Worm (Caenorhabditis elegans) whole organism, L1 larva: ENCODE measurements around the gene his-61.
A peak's percentile ranks its signal among the peaks of the same experiment; 100 is the strongest.

ENCODE experiments used
- C04F5.9 ChIP-seq: sonication (generic microtip); optimal IDR thresholded peaks from 2 replicates; lab custom pipeline; 2016; ENCODE audit warnings: missing genetic modification characterization, missing compliant biosample characterization
- C16A3.4 ChIP-seq: fragments of 150-350 bp; optimal IDR thresholded peaks from 2 replicates; lab custom pipeline; 2014; ENCODE audit warnings: missing biosample characterization, missing genetic modification characterization
- alr-1 ChIP-seq: fragments of 200-800 bp; sonication (Bioruptor generic); optimal IDR thresholded peaks from 2 replicates; lab custom pipeline; 2018; ENCODE audit warnings: borderline replicate concordance, mild to moderate bottlenecking, missing genetic modification characterization, missing compliant biosample characterization
- aly-2 ChIP-seq: fragments of 150-350 bp; optimal IDR thresholded peaks from 2 replicates; lab custom pipeline; 2014; ENCODE audit warnings: missing biosample characterization, missing genetic modification characterization
- ceh-63 ChIP-seq: fragments of 200-800 bp; sonication (Bioruptor generic); optimal IDR thresholded peaks from 2 replicates; lab custom pipeline; 2018; ENCODE audit warnings: mild to moderate bottlenecking, missing genetic modification characterization, missing compliant biosample characterization
- ceh-8 ChIP-seq: fragments of 200-800 bp; sonication (Bioruptor generic); optimal IDR thresholded peaks from 2 replicates; lab custom pipeline; 2018; ENCODE audit warnings: mild to moderate bottlenecking, missing genetic modification characterization, moderate library complexity, missing compliant biosample characterization
- ceh-82 ChIP-seq, 3 experiments: fragments of 150-350 bp in 1 of 3; sonication (generic microtip) in 2 of 3; optimal IDR thresholded peaks; 2 replicates each; lab custom pipeline; 2014 to 2017; ENCODE audit warnings: missing biosample characterization in 3 of 3, missing genetic modification characterization in 3 of 3
- ceh-88 ChIP-seq: fragments of 200-800 bp; sonication (Bioruptor generic); IDR thresholded peaks from 2 replicates; pipeline ENCODE4 v1.3.6; 2022; ENCODE audit warnings: missing genetic modification characterization, missing compliant biosample characterization
- ceh-90 ChIP-seq: sonication (generic microtip); optimal IDR thresholded peaks from 2 replicates; lab custom pipeline; 2016; ENCODE audit warnings: missing genetic modification characterization, missing compliant biosample characterization
- ces-1 ChIP-seq: fragments of 150-350 bp; optimal IDR thresholded peaks from 2 replicates; lab custom pipeline; 2014; ENCODE audit warnings: missing biosample characterization, missing genetic modification reagents, missing genetic modification characterization
- dpl-1 ChIP-seq, 3 experiments: fragments of 150-350 bp in 2 of 3; sonication (generic microtip) in 1 of 3; optimal IDR thresholded peaks; 2 replicates each; lab custom pipeline; 2014 to 2017; ENCODE audit warnings: missing biosample characterization in 3 of 3, missing genetic modification characterization in 3 of 3, missing genetic modification reagents in 3 of 3
- dsc-1 ChIP-seq: sonication (generic microtip); optimal IDR thresholded peaks from 2 replicates; lab custom pipeline; 2016; ENCODE audit warnings: mild to moderate bottlenecking, missing genetic modification characterization, missing compliant biosample characterization
- efl-1 ChIP-seq, 4 experiments: fragments of 150-350 bp; optimal IDR thresholded peaks in 3 of 4; peaks in 1 of 4; 1 replicate in 1 of 4; 2 replicates in 3 of 4; lab custom pipeline; 2014; ENCODE audit warnings: missing biosample characterization in 2 of 4, missing genetic modification characterization in 2 of 4, missing genetic modification reagents in 2 of 4
- ets-5 ChIP-seq: fragments of 200-800 bp; sonication (Bioruptor generic); IDR thresholded peaks from 2 replicates; pipeline ENCODE4 v1.3.6; 2022; ENCODE audit warnings: missing genetic modification characterization, missing compliant biosample characterization
- fos-1 ChIP-seq: fragments of 150-350 bp; optimal IDR thresholded peaks from 2 replicates; lab custom pipeline; 2014; ENCODE audit warnings: missing biosample characterization, missing genetic modification characterization
- hlh-17 ChIP-seq: fragments of 200-800 bp; sonication (Bioruptor generic); optimal IDR thresholded peaks from 2 replicates; lab custom pipeline; 2018; ENCODE audit warnings: missing genetic modification characterization, mild to moderate bottlenecking, missing compliant biosample characterization, moderate library complexity, borderline replicate concordance
- hlh-4 ChIP-seq: sonication (generic microtip); optimal IDR thresholded peaks from 2 replicates; lab custom pipeline; 2016; ENCODE audit warnings: mild to moderate bottlenecking, missing genetic modification characterization, missing compliant biosample characterization
- lin-13 ChIP-seq: fragments of 150-350 bp; optimal IDR thresholded peaks from 2 replicates; lab custom pipeline; 2014; ENCODE audit warnings: missing biosample characterization, missing genetic modification reagents, missing genetic modification characterization
- lin-14 ChIP-seq: fragments of 200-800 bp; sonication (Bioruptor generic); optimal IDR thresholded peaks from 2 replicates; lab custom pipeline; 2018; ENCODE audit warnings: mild to moderate bottlenecking, missing genetic modification characterization, moderate library complexity, missing compliant biosample characterization
- lin-15B ChIP-seq: fragments of 150-350 bp; sonication (generic microtip); optimal IDR thresholded peaks from 3 replicates; lab custom pipeline; 2014; ENCODE audit warnings: missing biosample characterization, missing genetic modification characterization
- lin-35 ChIP-seq, 2 experiments: fragments of 150-350 bp; optimal IDR thresholded peaks; 2 replicates each; lab custom pipeline; 2014; ENCODE audit warnings: missing biosample characterization in 2 of 2, missing genetic modification characterization in 2 of 2, missing genetic modification reagents in 2 of 2
- lir-3 ChIP-seq: sonication (generic microtip); optimal IDR thresholded peaks from 2 replicates; lab custom pipeline; 2016; ENCODE audit warnings: mild to moderate bottlenecking, missing genetic modification characterization, moderate library complexity, missing compliant biosample characterization; ENCODE audit not compliant: poor library complexity
- lsy-2 ChIP-seq, 2 experiments: fragments of 150-350 bp; optimal IDR thresholded peaks; 2 replicates each; lab custom pipeline; 2014; ENCODE audit warnings: missing biosample characterization in 2 of 2, missing genetic modification characterization in 2 of 2
- mep-1 ChIP-seq: fragments of 150-350 bp; optimal IDR thresholded peaks from 2 replicates; lab custom pipeline; 2014; ENCODE audit warnings: missing biosample characterization, missing genetic modification characterization
- nhr-11 ChIP-seq: fragments of 150-350 bp; optimal IDR thresholded peaks from 2 replicates; lab custom pipeline; 2014; ENCODE audit warnings: missing biosample characterization, missing genetic modification characterization
- nhr-12 ChIP-seq: sonication (generic microtip); optimal IDR thresholded peaks from 2 replicates; lab custom pipeline; 2017; ENCODE audit warnings: missing biosample characterization, missing genetic modification characterization
- nhr-20 ChIP-seq: sonication (generic microtip); optimal IDR thresholded peaks from 2 replicates; lab custom pipeline; 2016; ENCODE audit warnings: mild to moderate bottlenecking, missing genetic modification characterization, missing compliant biosample characterization
- nhr-47 ChIP-seq: sonication (generic microtip); optimal IDR thresholded peaks from 2 replicates; lab custom pipeline; 2016; ENCODE audit warnings: mild to moderate bottlenecking, missing genetic modification characterization, moderate library complexity, missing compliant biosample characterization
- nhr-71 ChIP-seq: sonication (generic microtip); optimal IDR thresholded peaks from 2 replicates; lab custom pipeline; 2016; ENCODE audit warnings: mild to moderate bottlenecking, missing genetic modification characterization, moderate library complexity, missing compliant biosample characterization
- nhr-76 ChIP-seq: sonication (generic microtip); optimal IDR thresholded peaks from 2 replicates; lab custom pipeline; 2017; ENCODE audit warnings: missing biosample characterization, missing genetic modification characterization
- nhr-84 ChIP-seq: sonication (generic microtip); optimal IDR thresholded peaks from 2 replicates; lab custom pipeline; 2017; ENCODE audit warnings: missing biosample characterization, missing genetic modification characterization
- nhr-85 ChIP-seq: sonication (generic microtip); peaks from one replicate; lab custom pipeline; 2016; ENCODE audit warnings: missing genetic modification characterization, inconsistent platforms, missing compliant biosample characterization
- nhr-90 ChIP-seq: sonication (generic microtip); optimal IDR thresholded peaks from 2 replicates; lab custom pipeline; 2016; ENCODE audit warnings: mild to moderate bottlenecking, missing genetic modification characterization, missing compliant biosample characterization; ENCODE audit not compliant: poor library complexity
- pax-3 ChIP-seq: fragments of 200-800 bp; sonication (Bioruptor generic); optimal IDR thresholded peaks from 2 replicates; lab custom pipeline; 2018; ENCODE audit warnings: mild to moderate bottlenecking, missing genetic modification characterization, moderate library complexity, missing compliant biosample characterization
- rnt-1 ChIP-seq: sonication (generic microtip); optimal IDR thresholded peaks from 2 replicates; lab custom pipeline; 2016; ENCODE audit warnings: mild to moderate bottlenecking, missing genetic modification characterization, moderate library complexity, missing compliant biosample characterization
- skn-1 ChIP-seq: fragments of 150-350 bp; optimal IDR thresholded peaks from 2 replicates; lab custom pipeline; 2014; ENCODE audit warnings: missing biosample characterization, missing genetic modification characterization
- snu-23 ChIP-seq: sonication (generic microtip); optimal IDR thresholded peaks from 2 replicates; lab custom pipeline; 2016; ENCODE audit warnings: missing genetic modification characterization, missing compliant biosample characterization
- sox-4 ChIP-seq: sonication (generic microtip); optimal IDR thresholded peaks from 2 replicates; lab custom pipeline; 2016; ENCODE audit warnings: missing genetic modification characterization, missing compliant biosample characterization
- swsn-7 ChIP-seq: sonication (generic microtip); optimal IDR thresholded peaks from 2 replicates; lab custom pipeline; 2016; ENCODE audit warnings: missing genetic modification characterization, missing compliant biosample characterization
- unc-130 ChIP-seq: fragments of 150-350 bp; optimal IDR thresholded peaks from 2 replicates; lab custom pipeline; 2017; ENCODE audit warnings: missing biosample characterization, missing genetic modification characterization, inconsistent platforms
- unc-30 ChIP-seq: sonication (generic microtip); optimal IDR thresholded peaks from 2 replicates; lab custom pipeline; 2017; ENCODE audit warnings: missing biosample characterization, missing genetic modification characterization
- unc-62 ChIP-seq: fragments of 150-350 bp; optimal IDR thresholded peaks from 2 replicates; lab custom pipeline; 2014; ENCODE audit warnings: missing biosample characterization, missing genetic modification reagents, missing genetic modification characterization
- unc-86 ChIP-seq: sonication (generic microtip); optimal IDR thresholded peaks from 2 replicates; lab custom pipeline; 2016; ENCODE audit warnings: missing genetic modification characterization, missing compliant biosample characterization
- vab-15 ChIP-seq: sonication (generic microtip); optimal IDR thresholded peaks from 2 replicates; lab custom pipeline; 2017; ENCODE audit warnings: missing genotype, mild to moderate bottlenecking, missing genetic modification characterization, missing compliant biosample characterization
- xbp-1 ChIP-seq: sonication (generic microtip); optimal IDR thresholded peaks from 2 replicates; lab custom pipeline; 2016; ENCODE audit warnings: missing genetic modification characterization, missing compliant biosample characterization

The his-61 gene

ce11 chrIV:7487554-7488456 is 1.8 kb upstream of the his-61 start, which contains the start of the genes his-60 and his-59 (continued):
- TF ChIP-seq efl-1 (optimal IDR thresholded peaks at IDR 0.05; lab: Kevin White, UChicago) (peak; percentile 8 to 28), efl-1 (GFP tag; optimal IDR thresholded peaks at IDR 0.05 in 1 of 2; lab: Kevin White, UChicago) (no peak), nhr-85 (peak; percentile 79), pax-3 (tag; lab: Kevin White, UChicago) (no peak), vab-15 (tag; lab: Kevin White, UChicago) (no peak), lin-15B (no peak)

- TF ChIP-seq aly-2 (tag; lab: Kevin White, UChicago) (no peak), nhr-85 (no peak), nhr-84 (tag; lab: Kevin White, UChicago) (no peak), nhr-76 (tag; lab: Kevin White, UChicago) (no peak), ets-5 (GFP tag; lab: Robert Waterston, UW) (no peak), lin-14 (GFP tag; lab: Kevin White, UChicago) (no peak), nhr-12 (tag; lab: Kevin White, UChicago) (no peak), efl-1 (optimal IDR thresholded peaks at IDR 0.05; lab: Kevin White, UChicago) (peak; percentile 65 to 72), efl-1 (GFP tag; optimal IDR thresholded peaks at IDR 0.05 in 1 of 2; lab: Kevin White, UChicago) (peak; percentile 79 to 97), unc-130 (tag; lab: Kevin White, UChicago) (no peak), swsn-7 (tag; lab: Kevin White, UChicago) (no peak), lin-13 (no peak), ces-1 (GFP tag; lab: Kevin White, UChicago) (no peak), C16A3.4 (no peak), ceh-88 (no peak), xbp-1 (tag; lab: Kevin White, UChicago) (no peak), ceh-63 (no peak), lin-35 (GFP tag; optimal IDR thresholded peaks at IDR 0.05; lab: Kevin White, UChicago) (peak; percentile 63 to 89), pax-3 (tag; lab: Kevin White, UChicago) (no peak), alr-1 (no peak), hlh-4 (tag; lab: Kevin White, UChicago) (no peak), skn-1 (tag; lab: Kevin White, UChicago) (peak; percentile 3), lin-15B (no peak), ceh-90 (no peak), nhr-71 (no peak), lsy-2 (tag; optimal IDR thresholded peaks at IDR 0.05; lab: Kevin White, UChicago) (peak in 1 of 2 experiments; percentile 69), nhr-11 (tag; lab: Kevin White, UChicago) (no peak), unc-62 (GFP tag; lab: Kevin White, UChicago) (no peak), snu-23 (GFP tag; lab: Kevin White, UChicago) (no peak), nhr-90 (no peak), unc-86 (tag; lab: Kevin White, UChicago) (no peak), ceh-82 (tag; optimal IDR thresholded peaks at IDR 0.05; lab: Kevin White, UChicago) (no peak), hlh-17 (no peak), sox-4 (tag; lab: Kevin White, UChicago) (no peak), unc-30 (tag; lab: Kevin White, UChicago) (no peak), ceh-8 (no peak), nhr-47 (tag; lab: Kevin White, UChicago) (no peak), nhr-20 (no peak), dpl-1 (GFP tag; optimal IDR thresholded peaks at IDR 0.05; lab: Kevin White, UChicago) (peak; percentile 31 to 84 (median 73)), C04F5.9 (tag; lab: Kevin White, UChicago) (no peak), lir-3 (tag; lab: Kevin White, UChicago) (no peak), fos-1 (no peak), rnt-1 (no peak), mep-1 (tag; lab: Kevin White, UChicago) (no peak), dsc-1 (no peak)
These were observed 7.9 kb downstream of the his-61 start, which contains the start of gene rod-1 for ce11 chrIV:7478134-7478533. rod-1 (plus strand) TSS chrIV:7478452.
